Fruit fly (Drosophila melanogaster) whole organism, adult: ENCODE results near the gene HP5.

ENCODE experiments used
- CG11617 ChIP-seq: fragments of 200-800 bp; sonication (Bioruptor generic); optimal IDR thresholded peaks from 2 replicates; lab custom pipeline; 2017; ENCODE audit warnings: mild to moderate bottlenecking, missing biosample characterization, missing genetic modification reagents, missing genetic modification characterization
- CG12768 ChIP-seq: fragments of 200-800 bp; sonication (Bioruptor generic); optimal IDR thresholded peaks from 2 replicates; lab custom pipeline; 2017; ENCODE audit warnings: missing biosample characterization, missing genetic modification characterization, mild to moderate bottlenecking, moderate library complexity, missing genetic modification reagents
- CG14711 ChIP-seq: fragments of 200-800 bp; sonication (Bioruptor generic); optimal IDR thresholded peaks from 2 replicates; lab custom pipeline; 2018; ENCODE audit warnings: missing biosample characterization, mild to moderate bottlenecking, missing genetic modification characterization, moderate library complexity
- CG1620 ChIP-seq: fragments of 200-800 bp; sonication (Bioruptor generic); optimal IDR thresholded peaks from 2 replicates; lab custom pipeline; 2016; ENCODE audit warnings: missing biosample characterization, missing genetic modification characterization
- CG33017 ChIP-seq: fragments of 200-800 bp; sonication (Bioruptor generic); optimal IDR thresholded peaks from 2 replicates; lab custom pipeline; 2018; ENCODE audit warnings: missing biosample characterization, mild to moderate bottlenecking, missing genetic modification characterization, moderate library complexity
- CG5204 ChIP-seq: fragments of 200-800 bp; sonication (Bioruptor generic); optimal IDR thresholded peaks from 2 replicates; lab custom pipeline; 2016; ENCODE audit warnings: missing biosample characterization, missing genetic modification characterization
- CG7045 ChIP-seq: fragments of 200-800 bp; sonication (Bioruptor generic); optimal IDR thresholded peaks from 2 replicates; lab custom pipeline; 2017; ENCODE audit warnings: missing biosample characterization, mild to moderate bottlenecking, missing genetic modification characterization
- CG7101 ChIP-seq: fragments of 200-800 bp; sonication (Bioruptor generic); optimal IDR thresholded peaks from 2 replicates; lab custom pipeline; 2018; ENCODE audit warnings: missing biosample characterization, mild to moderate bottlenecking, missing genetic modification characterization, moderate library complexity
- Clk ChIP-seq: fragments of 200-800 bp; sonication (Bioruptor generic); optimal IDR thresholded peaks from 2 replicates; lab custom pipeline; 2017; ENCODE audit warnings: missing biosample characterization, missing genetic modification characterization
- Crg-1 ChIP-seq: fragments of 200-800 bp; sonication (Bioruptor generic); optimal IDR thresholded peaks from 2 replicates; lab custom pipeline; 2016; ENCODE audit warnings: missing biosample characterization, missing genetic modification characterization
- Hr96 ChIP-seq: fragments of 200-800 bp; sonication (Bioruptor generic); optimal IDR thresholded peaks from 2 replicates; lab custom pipeline; 2016; ENCODE audit warnings: missing biosample characterization, missing genetic modification characterization
- Mnt ChIP-seq: fragments of 200-800 bp; sonication (Bioruptor generic); optimal IDR thresholded peaks from 2 replicates; lab custom pipeline; 2016; ENCODE audit warnings: missing biosample characterization, mild to moderate bottlenecking, missing genetic modification characterization
- bab1 ChIP-seq: fragments of 200-800 bp; sonication (Bioruptor generic); optimal IDR thresholded peaks from 3 replicates; lab custom pipeline; 2019; ENCODE audit warnings: missing biosample characterization, mild to moderate bottlenecking, missing genetic modification characterization, moderate library complexity
- cic ChIP-seq: fragments of 200-800 bp; sonication (Bioruptor generic); optimal IDR thresholded peaks from 2 replicates; lab custom pipeline; 2017; ENCODE audit warnings: missing biosample characterization, mild to moderate bottlenecking, missing genetic modification characterization, moderate library complexity
- cnc ChIP-seq, 2 experiments: fragments of >200 bp; optimal IDR thresholded peaks; 2 replicates each; lab custom pipeline; 2017
- kay ChIP-seq: fragments of 200-800 bp; sonication (Bioruptor generic); peaks from one replicate; lab custom pipeline; 2016; ENCODE audit warnings: missing biosample characterization, missing genetic modification characterization, borderline replicate concordance
- ovo ChIP-seq: fragments of 200-800 bp; sonication (Bioruptor generic); optimal IDR thresholded peaks from 2 replicates; lab custom pipeline; 2016; ENCODE audit warnings: missing biosample characterization, missing genetic modification characterization
- pad ChIP-seq: fragments of 200-800 bp; sonication (Bioruptor generic); optimal IDR thresholded peaks from 3 replicates; lab custom pipeline; 2017; ENCODE audit warnings: missing biosample characterization, missing genetic modification characterization, mild to moderate bottlenecking, moderate library complexity, missing genetic modification reagents
- tj ChIP-seq: fragments of 200-800 bp; sonication (Bioruptor generic); optimal IDR thresholded peaks from 3 replicates; lab custom pipeline; 2017; ENCODE audit warnings: missing biosample characterization, mild to moderate bottlenecking, missing genetic modification characterization, moderate library complexity
- toe ChIP-seq: fragments of 200-800 bp; sonication (Bioruptor generic); optimal IDR thresholded peaks from 2 replicates; lab custom pipeline; 2016; ENCODE audit warnings: missing biosample characterization, missing genetic modification characterization

HP5 gene

dm6 chrX:11458912-11459836 is 4.6 kb downstream of the HP5 start, which contains the start of gene CG43155:
TSS of gene CG43155 (plus strand) at chrX:11459786.
- no peak for TF ChIP-seq pad (GFP tag; lab: Kevin White, UChicago)
- no peak for TF ChIP-seq toe
- TF ChIP-seq cnc (optimal IDR thresholded peaks at IDR 0.05; lab: Kevin White, UChicago) = no peak
- TF ChIP-seq ovo (GFP tag; lab: Kevin White, UChicago) = no peak
- TF ChIP-seq Hr96 (GFP tag; lab: Kevin White, UChicago) = no peak
- TF ChIP-seq cic (GFP tag; lab: Kevin White, UChicago) = no peak
- TF ChIP-seq tj (GFP tag; lab: Kevin White, UChicago) = no peak
- TF ChIP-seq CG7045 = no peak
- TF ChIP-seq CG11617 (GFP tag; lab: Kevin White, UChicago) = no peak
- no peak for TF ChIP-seq CG14711 (tag; lab: Kevin White, UChicago)
- TF ChIP-seq CG1620 (GFP tag; lab: Kevin White, UChicago) = no peak
- TF ChIP-seq CG5204 (GFP tag; lab: Kevin White, UChicago) = no peak
- TF ChIP-seq CG7101 (tag; lab: Kevin White, UChicago) = no peak
- no peak for TF ChIP-seq bab1 (GFP tag; lab: Kevin White, UChicago)
- TF ChIP-seq CG33017 = no peak
- no peak for TF ChIP-seq Mnt (GFP tag; lab: Kevin White, UChicago)
- TF ChIP-seq Clk = no peak
- TF ChIP-seq CG12768 (GFP tag; lab: Kevin White, UChicago) = no peak
- TF ChIP-seq Crg-1 (GFP tag; lab: Kevin White, UChicago) = no peak

- TF ChIP-seq bab1 (GFP tag; lab: Kevin White, UChicago) (no peak), Hr96 (GFP tag; lab: Kevin White, UChicago) (no peak), CG7101 (tag; lab: Kevin White, UChicago) (no peak), CG1620 (GFP tag; lab: Kevin White, UChicago) (no peak), CG11617 (GFP tag; lab: Kevin White, UChicago) (no peak), cic (GFP tag; lab: Kevin White, UChicago) (no peak)
Observed at dm6 chrX:11464047-11464446, 9.5 kb downstream of the HP5 start.

dm6 chrX:11466757-11467156 is 12.2 kb downstream of the HP5 start:
- no peak for TF ChIP-seq CG7045
- no peak for TF ChIP-seq toe
- no peak for TF ChIP-seq tj (GFP tag; lab: Kevin White, UChicago)
- TF ChIP-seq CG11617 (GFP tag; lab: Kevin White, UChicago) = no peak
- no peak for TF ChIP-seq kay (GFP tag; lab: Kevin White, UChicago)
- TF ChIP-seq CG7101 (tag; lab: Kevin White, UChicago) = no peak
- no peak for TF ChIP-seq cic (GFP tag; lab: Kevin White, UChicago)
- TF ChIP-seq CG1620 (GFP tag; lab: Kevin White, UChicago) = no peak
- no peak for TF ChIP-seq CG33017

dm6 chrX:11468304-11468703 is 13.7 kb downstream of the HP5 start:
- TF ChIP-seq kay (GFP tag; lab: Kevin White, UChicago) = no peak
- TF ChIP-seq toe = no peak

- TF ChIP-seq tj (GFP tag; lab: Kevin White, UChicago) (no peak), pad (GFP tag; lab: Kevin White, UChicago) (no peak), CG5204 (GFP tag; lab: Kevin White, UChicago) (no peak), bab1 (GFP tag; lab: Kevin White, UChicago) (no peak), CG14711 (tag; lab: Kevin White, UChicago) (no peak), Mnt (GFP tag; lab: Kevin White, UChicago) (no peak), CG7101 (tag; lab: Kevin White, UChicago) (no peak), ovo (GFP tag; lab: Kevin White, UChicago) (no peak), CG1620 (GFP tag; lab: Kevin White, UChicago) (no peak), Clk (no peak), cnc (optimal IDR thresholded peaks at IDR 0.05; lab: Kevin White, UChicago) (no peak), kay (GFP tag; lab: Kevin White, UChicago) (no peak), CG11617 (GFP tag; lab: Kevin White, UChicago) (no peak), Hr96 (GFP tag; lab: Kevin White, UChicago) (no peak), CG7045 (no peak), CG33017 (no peak), CG12768 (GFP tag; lab: Kevin White, UChicago) (no peak)
Observed at dm6 chrX:11476758-11477157, 22.2 kb downstream of the HP5 start, which contains the start of gene Cyp4g15. TSS of gene Cyp4g15 (plus strand) at chrX:11477058.

dm6 chrX:11483297-11483696 is 28.7 kb downstream of the HP5 start, which contains the start of gene Uba5:
TSS of gene Uba5 (plus strand) at chrX:11483518.
- TF ChIP-seq CG7045 (no peak), Hr96 (GFP tag; lab: Kevin White, UChicago) (no peak), CG5204 (GFP tag; lab: Kevin White, UChicago) (no peak), CG1620 (GFP tag; lab: Kevin White, UChicago) (peak; percentile 37), kay (GFP tag; lab: Kevin White, UChicago) (no peak), CG12768 (GFP tag; lab: Kevin White, UChicago) (no peak), CG14711 (tag; lab: Kevin White, UChicago) (peak; percentile 31), CG7101 (tag; lab: Kevin White, UChicago) (peak; percentile 23), pad (GFP tag; lab: Kevin White, UChicago) (peak; percentile 12), cnc (optimal IDR thresholded peaks at IDR 0.05; lab: Kevin White, UChicago) (no peak), Clk (no peak), ovo (GFP tag; lab: Kevin White, UChicago) (peak; percentile 11), toe (no peak), cic (GFP tag; lab: Kevin White, UChicago) (no peak), CG33017 (no peak), CG11617 (GFP tag; lab: Kevin White, UChicago) (no peak), bab1 (GFP tag; lab: Kevin White, UChicago) (peak; percentile 74), Mnt (GFP tag; lab: Kevin White, UChicago) (peak; percentile 59), Crg-1 (GFP tag; lab: Kevin White, UChicago) (no peak), tj (GFP tag; lab: Kevin White, UChicago) (no peak)
